Fruit fly (Drosophila melanogaster): Measurements from ENCODE around the gene CG10561.

Gene CG10561

dm6 chr2L:19154893-19155389 lies 40.7 kb downstream of the CG10561 start (continued):
- TF ChIP-seq knrl (GFP tag; IDR thresholded peaks at IDR 0.05; ENCODE audit: partially characterized antibody) (no peak), CG5180 (GFP tag; optimal IDR thresholded peaks at IDR 0.05) (peak; percentile 28), ftz-f1 (GFP tag; optimal IDR thresholded peaks at IDR 0.05) (peak; percentile 29), ase (GFP tag; IDR thresholded peaks at IDR 0.05) (0 out of 3 replicates have a peak, but pooled peaks have one; percentile 22), Hr78 (GFP tag; optimal IDR thresholded peaks at IDR 0.05) (peak in 1 of 2 experiments; percentile 46), dmrt11E (tag; optimal IDR thresholded peaks at IDR 0.05) (no peak), CG5245 (GFP tag; optimal IDR thresholded peaks at IDR 0.05) (no peak), rib (GFP tag; IDR thresholded peaks at IDR 0.05) (peak; percentile 57; the same call in 1 of the 2 replicates), aop (GFP tag; IDR thresholded peaks at IDR 0.05) (0 out of 2 replicates have a peak, but pooled peaks have one; percentile 59), slou (GFP tag; optimal IDR thresholded peaks at IDR 0.05) (no peak), z (GFP tag; IDR thresholded peaks at IDR 0.05) (peak; percentile 63; the same call in 2 of the 3 replicates), E2f2 (GFP tag; IDR thresholded peaks at IDR 0.05) (no peak), CG14050 (GFP tag; IDR thresholded peaks at IDR 0.05) (no peak), gsb-n (tag; optimal IDR thresholded peaks at IDR 0.05) (peak; percentile 80), lilli (GFP tag; optimal IDR thresholded peaks at IDR 0.05) (no peak), CG18599 (GFP tag; optimal IDR thresholded peaks at IDR 0.05) (peak; percentile 17), H15 (GFP tag; IDR thresholded peaks at IDR 0.05) (no peak), CG6254 (GFP tag; optimal IDR thresholded peaks at IDR 0.05) (peak; percentile 27), CG17186 (GFP tag; optimal IDR thresholded peaks at IDR 0.05) (no peak), mirr (GFP tag; optimal IDR thresholded peaks at IDR 0.05) (peak; percentile 3), Hsf (GFP tag; optimal IDR thresholded peaks at IDR 0.05) (no peak), Med (GFP tag) (peak; percentile 90), Deaf1 (tag; optimal IDR thresholded peaks at IDR 0.05) (peak; percentile 13), CG8281 (tag; optimal IDR thresholded peaks at IDR 0.05) (peak; percentile 99), CG8924 (tag; optimal IDR thresholded peaks at IDR 0.05) (peak; percentile 24), CG11093 (GFP tag; IDR thresholded peaks at IDR 0.05) (no peak), Dll (GFP tag; IDR thresholded peaks at IDR 0.05; ENCODE audit: partially characterized antibody) (no peak), kni (GFP tag; optimal IDR thresholded peaks at IDR 0.05) (peak; percentile 96), D19B (GFP tag; optimal IDR thresholded peaks at IDR 0.05) (no peak), CG6175 (GFP tag; IDR thresholded peaks at IDR 0.05) (no peak), Pdp1 (GFP tag; optimal IDR thresholded peaks at IDR 0.05) (no peak), Abd-B (GFP tag; optimal IDR thresholded peaks at IDR 0.05) (peak; percentile 57), mam (GFP tag; optimal IDR thresholded peaks at IDR 0.05) (no peak), CG3838 (GFP tag; optimal IDR thresholded peaks at IDR 0.05) (no peak), gcm (GFP tag; optimal IDR thresholded peaks at IDR 0.05) (peak; percentile 2), Lpt (GFP tag; optimal IDR thresholded peaks at IDR 0.05) (peak; percentile 8), CG4707 (GFP tag; optimal IDR thresholded peaks at IDR 0.05) (no peak), CG10209 (GFP tag; optimal IDR thresholded peaks at IDR 0.05) (peak; percentile 80), ci (GFP tag; IDR thresholded peaks at IDR 0.05) (0 out of 3 replicates have a peak, but pooled peaks have one; percentile 26), bsh (GFP tag; optimal IDR thresholded peaks at IDR 0.05) (no peak), Side (GFP tag; optimal IDR thresholded peaks at IDR 0.05) (no peak), CG6854 (GFP tag; optimal IDR thresholded peaks at IDR 0.05) (no peak), CG42726 (GFP tag; IDR thresholded peaks at IDR 0.05; ENCODE audit: partially characterized antibody) (peak; percentile 70; the same call in 1 of the 2 replicates), chm (GFP tag; IDR thresholded peaks at IDR 0.05) (no peak), sd (tag; optimal IDR thresholded peaks at IDR 0.05) (peak; percentile 34), Ets97D (GFP tag; optimal IDR thresholded peaks at IDR 0.05) (peak; percentile 31), Kr (GFP tag; optimal IDR thresholded peaks at IDR 0.05) (peak; percentile 86), lmd (GFP tag; IDR thresholded peaks at IDR 0.05) (no peak), so (GFP tag; IDR thresholded peaks at IDR 0.05) (no peak), NC2β (GFP tag; optimal IDR thresholded peaks at IDR 0.05) (no peak)

All from whole organism, embryonic.